Fruit fly (Drosophila melanogaster): ENCODE results near the gene Nlg4.

Nlg4 gene

dm6 chr3R:20292880-20293491 is 88.4 kb downstream of the Nlg4 start:
- TF ChIP-seq dsf (GFP tag; optimal IDR thresholded peaks at IDR 0.05; ENCODE audit: borderline replicate concordance) (no peak), rgr (GFP tag; optimal IDR thresholded peaks at IDR 0.05) (no peak), fru (GFP tag; optimal IDR thresholded peaks at IDR 0.05) (no peak), sage (GFP tag; optimal IDR thresholded peaks at IDR 0.05) (no peak), foxo (GFP tag; optimal IDR thresholded peaks at IDR 0.05) (no peak), sv (GFP tag; optimal IDR thresholded peaks at IDR 0.05) (no peak), lola (GFP tag; optimal IDR thresholded peaks at IDR 0.05) (no peak), ey (GFP tag; optimal IDR thresholded peaks at IDR 0.05) (no peak), GATAd (GFP tag; optimal IDR thresholded peaks at IDR 0.05) (no peak), CG32264 (GFP tag; optimal IDR thresholded peaks at IDR 0.05) (no peak), CG9705 (GFP tag; optimal IDR thresholded peaks at IDR 0.05) (no peak), dl (GFP tag; optimal IDR thresholded peaks at IDR 0.05; ENCODE audit: insufficient read depth in 1 of 2, partially characterized antibody in 2 of 2) (peak in 1 of 2 experiments; percentile 76), h (GFP tag; optimal IDR thresholded peaks at IDR 0.05) (no peak), dmrt93B (GFP tag; optimal IDR thresholded peaks at IDR 0.05) (no peak), Abd-B (GFP tag; optimal IDR thresholded peaks at IDR 0.05) (no peak), CrebA (GFP tag; optimal IDR thresholded peaks at IDR 0.05; ENCODE audit: borderline replicate concordance) (no peak), Dfd (GFP tag; optimal IDR thresholded peaks at IDR 0.05) (no peak), brk (GFP tag; optimal IDR thresholded peaks at IDR 0.05) (no peak), Dif (GFP tag; optimal IDR thresholded peaks at IDR 0.05; ENCODE audit: partially characterized antibody) (peak; percentile 51), Vsx2 (GFP tag; optimal IDR thresholded peaks at IDR 0.05; ENCODE audit: partially characterized antibody) (peak; percentile 38), tai (GFP tag; optimal IDR thresholded peaks at IDR 0.05) (no peak), pan (optimal IDR thresholded peaks at IDR 0.05) (no peak), Hr78 (GFP tag; optimal IDR thresholded peaks at IDR 0.05) (no peak), Mio (GFP tag; optimal IDR thresholded peaks at IDR 0.05) (no peak), HLH106 (tag; optimal IDR thresholded peaks at IDR 0.05) (no peak), psq (GFP tag; optimal IDR thresholded peaks at IDR 0.05) (peak; percentile 87), N (GFP tag; optimal IDR thresholded peaks at IDR 0.05) (no peak), Rel (GFP tag; optimal IDR thresholded peaks at IDR 0.05) (no peak), Rel (tag; optimal IDR thresholded peaks at IDR 0.05) (no peak), OdsH (GFP tag; optimal IDR thresholded peaks at IDR 0.05) (no peak), Hnf4 (GFP tag; optimal IDR thresholded peaks at IDR 0.05) (no peak), Sp1 (GFP tag; optimal IDR thresholded peaks at IDR 0.05) (no peak), jim (GFP tag; optimal IDR thresholded peaks at IDR 0.05) (no peak), br (GFP tag; optimal IDR thresholded peaks at IDR 0.05) (no peak), usp (GFP tag; optimal IDR thresholded peaks at IDR 0.05) (no peak)

dm6 chr3R:20293661-20294060 is 89.1 kb downstream of the Nlg4 start:
- no peak for TF ChIP-seq foxo (GFP tag; optimal IDR thresholded peaks at IDR 0.05)
- TF ChIP-seq woc (GFP tag; optimal IDR thresholded peaks at IDR 0.05): no peak
- no peak for TF ChIP-seq sage (GFP tag; optimal IDR thresholded peaks at IDR 0.05)
- no peak for TF ChIP-seq Vsx2 (GFP tag; optimal IDR thresholded peaks at IDR 0.05; ENCODE audit: partially characterized antibody)
- TF ChIP-seq N (GFP tag; optimal IDR thresholded peaks at IDR 0.05): no peak
- TF ChIP-seq Myc (optimal IDR thresholded peaks at IDR 0.05): no peak
- TF ChIP-seq Jra (GFP tag; optimal IDR thresholded peaks at IDR 0.05): no peak
- TF ChIP-seq Dfd (GFP tag; optimal IDR thresholded peaks at IDR 0.05): peak; percentile 52
- TF ChIP-seq Hr83 (GFP tag; optimal IDR thresholded peaks at IDR 0.05; ENCODE audit: poor library complexity, severe bottlenecking): no peak
